Worm (Caenorhabditis elegans) whole organism, L4 larva: ENCODE measurements around the gene K05F1.13.

Experiments used
- aly-2 ChIP-seq: sonication (generic microtip); optimal IDR thresholded peaks from 2 replicates; lab custom pipeline; 2018; ENCODE audit warnings: missing biosample characterization, missing genetic modification characterization
- daf-19 ChIP-seq: fragments of 200-800 bp; sonication (Bioruptor generic); conservative IDR thresholded peaks from 2 replicates; pipeline ENCODE4 v1.3.6; 2022; ENCODE audit warnings: missing genetic modification characterization, missing compliant biosample characterization
- egl-27 ChIP-seq: sonication (generic microtip); optimal IDR thresholded peaks from 3 replicates; lab custom pipeline; 2017; ENCODE audit warnings: missing biosample characterization, missing genetic modification reagents, missing genetic modification characterization
- lsy-2 ChIP-seq, 2 experiments: fragments of 150-350 bp in 1 of 2; sonication (generic microtip) in 1 of 2; optimal IDR thresholded peaks; 2 replicates each; lab custom pipeline; 2014 to 2017; ENCODE audit warnings: missing biosample characterization in 2 of 2, missing genetic modification characterization in 2 of 2
- mxl-2 ChIP-seq: fragments of 200-800 bp; sonication (Bioruptor generic); conservative IDR thresholded peaks from 2 replicates; pipeline ENCODE4 v1.3.6; 2022; ENCODE audit warnings: missing genetic modification reagents, missing genetic modification characterization, missing compliant biosample characterization
- nhr-6 ChIP-seq: fragments of 150-350 bp; optimal IDR thresholded peaks from 2 replicates; lab custom pipeline; 2014; ENCODE audit warnings: missing biosample characterization, missing genetic modification characterization
- skn-1 ChIP-seq: fragments of 150-350 bp; optimal IDR thresholded peaks from 2 replicates; lab custom pipeline; 2014; ENCODE audit warnings: missing biosample characterization, missing genetic modification characterization
- spr-1 ChIP-seq: sonication (generic microtip); optimal IDR thresholded peaks from 2 replicates; lab custom pipeline; 2016; ENCODE audit warnings: mild to moderate bottlenecking, missing genetic modification characterization, missing compliant biosample characterization

DNA sequence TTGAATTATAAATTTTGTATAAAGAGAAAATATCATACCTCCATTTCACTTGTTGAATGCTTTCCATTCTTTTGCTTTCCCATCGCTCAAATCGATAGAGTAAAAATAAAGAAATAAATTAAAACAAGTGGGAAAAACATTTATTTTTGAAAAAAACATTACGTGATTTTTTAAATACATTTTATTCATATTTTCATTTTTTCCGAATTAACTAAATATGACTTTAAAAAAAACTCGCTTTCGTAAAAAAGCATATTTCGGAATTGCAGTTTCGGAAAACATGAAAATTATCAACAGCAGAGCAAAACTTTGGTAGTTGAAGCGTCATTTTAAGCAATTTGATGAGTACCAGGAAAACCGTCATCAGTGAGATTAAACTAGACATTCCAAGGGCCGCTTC lies 10.6 kb downstream of the K05F1.13 start, which contains the start of gene K05F1.8:
- TF ChIP-seq skn-1 (tag; lab: Kevin White, UChicago) (no peak), spr-1 (tag; lab: Kevin White, UChicago) (no peak), lsy-2 (tag; optimal IDR thresholded peaks at IDR 0.05; lab: Kevin White, UChicago) (no peak), mxl-2 (no peak), aly-2 (tag; lab: Kevin White, UChicago) (no peak), nhr-6 (tag; lab: Kevin White, UChicago) (no peak), egl-27 (tag; lab: Kevin White, UChicago) (no peak), daf-19 (GFP tag; lab: Robert Waterston, UW) (no peak)
